Worm (Caenorhabditis elegans) whole organism, L1 larva: ENCODE measurements around the gene C08F8.6.

Experiments used
- ceh-82 ChIP-seq, 3 experiments: fragments of 150-350 bp in 1 of 3; sonication (generic microtip) in 2 of 3; optimal IDR thresholded peaks; 2 replicates each; lab custom pipeline; 2014 to 2017; ENCODE audit warnings: missing biosample characterization in 3 of 3, missing genetic modification characterization in 3 of 3
- egl-13 ChIP-seq: sonication (generic microtip); optimal IDR thresholded peaks from 2 replicates; lab custom pipeline; 2016; ENCODE audit warnings: missing genotype, missing genetic modification reagents, missing genetic modification characterization, missing compliant biosample characterization
- lir-3 ChIP-seq: sonication (generic microtip); optimal IDR thresholded peaks from 2 replicates; lab custom pipeline; 2016; ENCODE audit warnings: mild to moderate bottlenecking, missing genetic modification characterization, moderate library complexity, missing compliant biosample characterization; ENCODE audit not compliant: poor library complexity
- mdl-1 ChIP-seq, 2 experiments: fragments of 150-350 bp; optimal IDR thresholded peaks; 2 replicates each; lab custom pipeline; 2014 to 2017; ENCODE audit warnings: missing biosample characterization in 2 of 2, missing genetic modification characterization in 2 of 2, inconsistent platforms in 1 of 2
- nhr-11 ChIP-seq: fragments of 150-350 bp; optimal IDR thresholded peaks from 2 replicates; lab custom pipeline; 2014; ENCODE audit warnings: missing biosample characterization, missing genetic modification characterization
- tbx-2 ChIP-seq: sonication (generic microtip); optimal IDR thresholded peaks from 2 replicates; lab custom pipeline; 2016; ENCODE audit warnings: missing genetic modification characterization, missing compliant biosample characterization
- unc-62 ChIP-seq: fragments of 150-350 bp; optimal IDR thresholded peaks from 2 replicates; lab custom pipeline; 2014; ENCODE audit warnings: missing biosample characterization, missing genetic modification reagents, missing genetic modification characterization
- vab-15 ChIP-seq: sonication (generic microtip); optimal IDR thresholded peaks from 2 replicates; lab custom pipeline; 2017; ENCODE audit warnings: missing genotype, mild to moderate bottlenecking, missing genetic modification characterization, missing compliant biosample characterization
- zag-1 ChIP-seq: fragments of 150-350 bp; optimal IDR thresholded peaks from 2 replicates; lab custom pipeline; 2014; ENCODE audit warnings: missing biosample characterization, missing genetic modification characterization

ce11 chrIV:11156526-11156925, 8.2 kb downstream of the C08F8.6 start:
- TF ChIP-seq mdl-1 (tag; optimal IDR thresholded peaks at IDR 0.05; lab: Kevin White, UChicago), result no peak
- no peak for TF ChIP-seq ceh-82 (tag; optimal IDR thresholded peaks at IDR 0.05; lab: Kevin White, UChicago)
- no peak for TF ChIP-seq unc-62 (GFP tag; lab: Kevin White, UChicago)
- no peak for TF ChIP-seq lir-3
- TF ChIP-seq egl-13 (tag; lab: Kevin White, UChicago), result no peak
- TF ChIP-seq nhr-11 (tag; lab: Kevin White, UChicago), result no peak
- TF ChIP-seq vab-15 (tag; lab: Kevin White, UChicago), result no peak
- TF ChIP-seq tbx-2 (tag; lab: Kevin White, UChicago), result no peak
- no peak for TF ChIP-seq zag-1 (tag; lab: Kevin White, UChicago)
